Fruit fly (Drosophila melanogaster) whole organism, embryonic: ENCODE measurements around the gene CG34284.

Source experiments
- Awh ChIP-seq: fragments of 200-800 bp; sonication (Bioruptor generic); IDR thresholded peaks from 2 replicates; pipeline ENCODE4, ENCODE4 v1.3.6; 2022; ENCODE audit warnings: missing biosample characterization, missing genetic modification characterization
- C15 ChIP-seq: fragments of 200-800 bp; sonication (Bioruptor generic); IDR thresholded peaks from 3 replicates; pipeline ENCODE4 v1.3.6; 2022; ENCODE audit warnings: missing biosample characterization, missing genetic modification characterization
- CG1024 ChIP-seq: fragments of 200-800 bp; sonication (Bioruptor generic); IDR thresholded peaks from 2 replicates; pipeline ENCODE4 v1.3.6; 2022; ENCODE audit warnings: missing biosample characterization, missing genetic modification characterization
- CG10274 ChIP-seq: fragments of 200-800 bp; sonication (Bioruptor generic); optimal IDR thresholded peaks from 3 replicates; lab custom pipeline; 2017; ENCODE audit warnings: missing biosample characterization, mild to moderate bottlenecking, missing genetic modification characterization
- CG10959 ChIP-seq: fragments of 200-800 bp; sonication (Bioruptor generic); IDR thresholded peaks from 2 replicates; pipeline ENCODE4 v1.3.6; 2022; ENCODE audit warnings: missing biosample characterization, missing genetic modification characterization
- CG11456 ChIP-seq: fragments of 200-800 bp; sonication (Bioruptor generic); IDR thresholded peaks from 3 replicates; pipeline ENCODE4 v1.3.6; 2022; ENCODE audit warnings: missing biosample characterization, missing genetic modification characterization
- CG11723 ChIP-seq: fragments of 200-800 bp; sonication (Bioruptor generic); optimal IDR thresholded peaks from 2 replicates; lab custom pipeline; 2017; ENCODE audit warnings: missing biosample characterization, mild to moderate bottlenecking, missing genetic modification characterization
- CG12155 ChIP-seq: fragments of 200-800 bp; sonication (Bioruptor generic); optimal IDR thresholded peaks from 3 replicates; lab custom pipeline; 2016; ENCODE audit warnings: missing biosample characterization, missing genetic modification characterization
- CG14860 ChIP-seq: fragments of 200-800 bp; sonication (Bioruptor generic); IDR thresholded peaks from 3 replicates; pipeline ENCODE4 v1.3.6; 2022; ENCODE audit warnings: missing biosample characterization, missing genetic modification characterization; ENCODE audit not compliant: partially characterized antibody
- CG14965 ChIP-seq: fragments of 200-800 bp; sonication (Bioruptor generic); optimal IDR thresholded peaks from 2 replicates; lab custom pipeline; 2016; ENCODE audit warnings: missing biosample characterization, missing genetic modification characterization, borderline replicate concordance
- CG1647 ChIP-seq: fragments of 200-800 bp; sonication (Bioruptor generic); optimal IDR thresholded peaks from 3 replicates; lab custom pipeline; 2016; ENCODE audit warnings: missing biosample characterization, missing genetic modification characterization
- CG16815 ChIP-seq: fragments of 200-800 bp; sonication (Bioruptor generic); optimal IDR thresholded peaks from 3 replicates; lab custom pipeline; 2017; ENCODE audit warnings: missing biosample characterization, mild to moderate bottlenecking, missing genetic modification characterization
- CG18262 ChIP-seq: fragments of 200-800 bp; optimal IDR thresholded peaks from 3 replicates; lab custom pipeline; 2019; ENCODE audit warnings: missing biosample characterization, mild to moderate bottlenecking, missing genetic modification characterization, moderate library complexity
- CG18764 ChIP-seq: fragments of 200-800 bp; sonication (Bioruptor generic); optimal IDR thresholded peaks from 3 replicates; lab custom pipeline; 2016; ENCODE audit warnings: missing biosample characterization, missing genetic modification characterization
- CG2202 ChIP-seq: fragments of 200-800 bp; sonication (Bioruptor generic); optimal IDR thresholded peaks from 2 replicates; lab custom pipeline; 2018; ENCODE audit warnings: missing biosample characterization, mild to moderate bottlenecking, missing genetic modification characterization
- CG30020 ChIP-seq: fragments of 200-800 bp; optimal IDR thresholded peaks from 2 replicates; lab custom pipeline; 2019; ENCODE audit warnings: missing biosample characterization, mild to moderate bottlenecking, missing genetic modification characterization, moderate library complexity
- CG31224 ChIP-seq: fragments of 200-800 bp; sonication (Bioruptor generic); IDR thresholded peaks from 2 replicates; pipeline ENCODE4 v1.3.6; 2022; ENCODE audit warnings: missing biosample characterization, missing genetic modification characterization
- CG32772 ChIP-seq: fragments of 200-800 bp; sonication (Bioruptor generic); IDR thresholded peaks from 2 replicates; pipeline ENCODE4 v1.3.6; 2022; ENCODE audit warnings: missing biosample characterization, missing genetic modification characterization
- CG34376 ChIP-seq: fragments of 200-800 bp; sonication (Bioruptor generic); optimal IDR thresholded peaks from 2 replicates; lab custom pipeline; 2018; ENCODE audit warnings: missing biosample characterization, mild to moderate bottlenecking, missing genetic modification characterization
- CG3847 ChIP-seq: fragments of 200-800 bp; sonication (Bioruptor generic); IDR thresholded peaks from 2 replicates; pipeline ENCODE4 v1.3.6; 2022; ENCODE audit warnings: missing biosample characterization, missing genetic modification characterization
- CG4328 ChIP-seq: fragments of 200-800 bp; sonication (Bioruptor generic); optimal IDR thresholded peaks from 3 replicates; lab custom pipeline; 2017; ENCODE audit warnings: missing biosample characterization, missing genetic modification reagents, missing genetic modification characterization
- CG4617 ChIP-seq: fragments of 200-800 bp; sonication (Bioruptor generic); optimal IDR thresholded peaks from 3 replicates; lab custom pipeline; 2016; ENCODE audit warnings: missing biosample characterization, missing genetic modification characterization, borderline replicate concordance
- CG4730 ChIP-seq: fragments of 200-800 bp; sonication (Bioruptor generic); IDR thresholded peaks from 2 replicates; pipeline ENCODE4 v1.3.6; 2022; ENCODE audit warnings: missing biosample characterization, missing genetic modification characterization
- CG6254 ChIP-seq: fragments of 200-800 bp; sonication (Bioruptor generic); optimal IDR thresholded peaks from 3 replicates; lab custom pipeline; 2017; ENCODE audit warnings: mild to moderate bottlenecking, missing biosample characterization, missing genetic modification reagents, missing genetic modification characterization
- CG6813 ChIP-seq: fragments of 200-800 bp; sonication (Bioruptor generic); optimal IDR thresholded peaks from 2 replicates; lab custom pipeline; 2017; ENCODE audit warnings: missing biosample characterization, missing genetic modification characterization, mild to moderate bottlenecking, moderate library complexity, missing genetic modification reagents
- CG7745 ChIP-seq: fragments of 200-800 bp; sonication (Bioruptor generic); optimal IDR thresholded peaks from 2 replicates; lab custom pipeline; 2018; ENCODE audit warnings: missing biosample characterization, mild to moderate bottlenecking, missing genetic modification characterization, moderate library complexity
- CG9437 ChIP-seq: fragments of 200-800 bp; sonication (Bioruptor generic); optimal IDR thresholded peaks from 2 replicates; lab custom pipeline; 2018; ENCODE audit warnings: missing biosample characterization, mild to moderate bottlenecking, missing genetic modification characterization
- D19A ChIP-seq: fragments of 200-800 bp; optimal IDR thresholded peaks from 3 replicates; lab custom pipeline; 2019; ENCODE audit warnings: missing biosample characterization, mild to moderate bottlenecking, missing genetic modification characterization, moderate library complexity
- Dref ChIP-seq: fragments of 200-800 bp; sonication (Bioruptor generic); IDR thresholded peaks from 2 replicates; pipeline ENCODE4 v1.3.6; 2022; ENCODE audit warnings: missing biosample characterization, missing genetic modification characterization
- HLH3B ChIP-seq: fragments of 200-800 bp; sonication (Bioruptor generic); IDR thresholded peaks from 2 replicates; pipeline ENCODE4 v1.3.6; 2022; ENCODE audit warnings: missing biosample characterization, missing genetic modification characterization
- Hr39 ChIP-seq: fragments of >200 bp; optimal IDR thresholded peaks from 2 replicates; lab custom pipeline; 2017
- Myb ChIP-seq: fragments of 200-800 bp; sonication (Bioruptor generic); optimal IDR thresholded peaks from 2 replicates; lab custom pipeline; 2016; ENCODE audit warnings: missing biosample characterization, missing genetic modification characterization
- NC2β ChIP-seq: fragments of 200-800 bp; sonication (Bioruptor generic); optimal IDR thresholded peaks from 2 replicates; lab custom pipeline; 2016; ENCODE audit warnings: missing biosample characterization, missing genetic modification characterization
- Ravus ChIP-seq: fragments of 200-800 bp; sonication (Bioruptor generic); IDR thresholded peaks from 2 replicates; pipeline ENCODE4 v1.3.6; 2022; ENCODE audit warnings: missing biosample characterization, missing genetic modification characterization
- Rx ChIP-seq: fragments of 200-800 bp; sonication (Bioruptor generic); IDR thresholded peaks from 2 replicates; pipeline ENCODE4 v1.3.6; 2022; ENCODE audit warnings: missing biosample characterization, missing genetic modification characterization
- ab ChIP-seq: fragments of 200-800 bp; sonication (Bioruptor generic); optimal IDR thresholded peaks from 2 replicates; lab custom pipeline; 2016; ENCODE audit warnings: missing biosample characterization, missing genetic modification characterization
- crc ChIP-seq: fragments of 200-800 bp; sonication (Bioruptor generic); optimal IDR thresholded peaks from 2 replicates; lab custom pipeline; 2016; ENCODE audit warnings: missing biosample characterization, missing genetic modification characterization
- crp ChIP-seq, 2 experiments: fragments of 200-800 bp; sonication (Bioruptor generic); optimal IDR thresholded peaks; 2 replicates in 1 of 2; 3 replicates in 1 of 2; lab custom pipeline; 2017; ENCODE audit warnings: missing biosample characterization in 2 of 2, missing genetic modification characterization in 2 of 2, mild to moderate bottlenecking in 1 of 2, moderate library complexity in 1 of 2
- gcm2 ChIP-seq: fragments of 200-800 bp; sonication (Bioruptor generic); optimal IDR thresholded peaks from 2 replicates; lab custom pipeline; 2016; ENCODE audit warnings: missing biosample characterization, missing genetic modification characterization
- hb ChIP-seq: fragments of 200-800 bp; sonication (Bioruptor generic); IDR thresholded peaks from 3 replicates; pipeline ENCODE4 v1.3.6; 2022; ENCODE audit warnings: missing biosample characterization, missing genetic modification characterization; ENCODE audit not compliant: partially characterized antibody
- inv ChIP-seq: fragments of 200-800 bp; sonication (Bioruptor generic); IDR thresholded peaks from 2 replicates; pipeline ENCODE4 v1.3.6; 2022; ENCODE audit warnings: missing biosample characterization, missing genetic modification characterization; ENCODE audit not compliant: partially characterized antibody
- lmd ChIP-seq: fragments of 200-800 bp; sonication (Bioruptor generic); IDR thresholded peaks from 2 replicates; pipeline ENCODE4 v1.3.6; 2022; ENCODE audit warnings: missing biosample characterization, missing genetic modification characterization
- lola ChIP-seq, 3 experiments: fragments of >200 bp in 2 of 3; fragments of 200-800 bp in 1 of 3; sonication (Bioruptor generic) in 1 of 3; optimal IDR thresholded peaks; 2 replicates each; lab custom pipeline; 2017 to 2019; ENCODE audit warnings: missing biosample characterization in 3 of 3, missing genetic modification characterization in 3 of 3, mild to moderate bottlenecking in 1 of 3, moderate library complexity in 1 of 3
- mirr ChIP-seq: fragments of 200-800 bp; sonication (Bioruptor generic); optimal IDR thresholded peaks from 3 replicates; lab custom pipeline; 2018; ENCODE audit warnings: missing biosample characterization, mild to moderate bottlenecking, missing genetic modification characterization
- oc ChIP-seq: fragments of 200-800 bp; sonication (Bioruptor generic); optimal IDR thresholded peaks from 2 replicates; lab custom pipeline; 2018; ENCODE audit warnings: missing biosample characterization, mild to moderate bottlenecking, missing genetic modification characterization, moderate library complexity
- pzg ChIP-seq: fragments of 200-800 bp; sonication (Bioruptor generic); optimal IDR thresholded peaks from 3 replicates; lab custom pipeline; 2018; ENCODE audit warnings: missing biosample characterization, mild to moderate bottlenecking, missing genetic modification characterization, moderate library complexity
- sob ChIP-seq: fragments of 200-800 bp; sonication (Bioruptor generic); IDR thresholded peaks from 2 replicates; pipeline ENCODE4 v1.3.6; 2022; ENCODE audit warnings: missing biosample characterization, missing genetic modification characterization
- tx ChIP-seq: fragments of 200-800 bp; sonication (Bioruptor generic); optimal IDR thresholded peaks from 2 replicates; lab custom pipeline; 2016; ENCODE audit warnings: missing biosample characterization, missing genetic modification characterization
- vnd ChIP-seq: fragments of 200-800 bp; sonication (Bioruptor generic); IDR thresholded peaks from 3 replicates; pipeline ENCODE4 v1.3.6; 2022; ENCODE audit warnings: missing biosample characterization, missing genetic modification characterization; ENCODE audit not compliant: partially characterized antibody
- wdn ChIP-seq: fragments of 200-800 bp; sonication (Bioruptor generic); IDR thresholded peaks from 2 replicates; pipeline ENCODE4 v1.3.6; 2022; ENCODE audit warnings: missing biosample characterization, missing genetic modification characterization
- zf30C ChIP-seq: fragments of 200-800 bp; sonication (Bioruptor generic); optimal IDR thresholded peaks from 3 replicates; lab custom pipeline; 2018; ENCODE audit warnings: missing biosample characterization, mild to moderate bottlenecking, missing genetic modification characterization

CG34284 gene

dm6 chr3R:18918872-18919339 lies 16.2 kb upstream of the CG34284 start (continued):
- TF ChIP-seq CG31224 (GFP tag; lab: Robert Waterston, UW) (no peak), CG11456 (GFP tag; lab: Robert Waterston, UW) (no peak), CG7745 (tag; lab: Kevin White, UChicago) (no peak), CG12155 (GFP tag; lab: Kevin White, UChicago) (no peak), NC2β (GFP tag; lab: Kevin White, UChicago) (no peak), CG9437 (GFP tag; lab: Kevin White, UChicago) (no peak), wdn (GFP tag; lab: Robert Waterston, UW) (peak; percentile 30; the same call in 1 of the 2 replicates), CG6254 (no peak), C15 (GFP tag; lab: Robert Waterston, UW) (no peak), HLH3B (GFP tag; lab: Robert Waterston, UW) (no peak), gcm2 (GFP tag; lab: Kevin White, UChicago) (no peak), CG18764 (GFP tag; lab: Kevin White, UChicago) (no peak), CG16815 (GFP tag; lab: Kevin White, UChicago) (no peak), CG1024 (GFP tag; lab: Robert Waterston, UW) (no peak), ab (GFP tag; lab: Kevin White, UChicago) (no peak), lmd (GFP tag; lab: Robert Waterston, UW) (no peak), CG11723 (GFP tag; lab: Kevin White, UChicago) (no peak), CG4617 (no peak), CG32772 (GFP tag; lab: Robert Waterston, UW) (peak; percentile 51; the same call in 1 of the 2 replicates), Awh (GFP tag; lab: Robert Waterston, UW) (peak; percentile 62; the same call in 1 of the 2 replicates), CG4328 (peak; percentile 44), oc (no peak), Ravus (GFP tag; lab: Robert Waterston, UW) (no peak), CG14860 (GFP tag; lab: Robert Waterston, UW) (no peak), Myb (GFP tag; lab: Kevin White, UChicago) (no peak), crc (GFP tag; lab: Kevin White, UChicago) (no peak), hb (GFP tag; lab: Robert Waterston, UW) (no peak), CG10959 (GFP tag; lab: Robert Waterston, UW) (no peak), Dref (GFP tag; lab: Robert Waterston, UW) (no peak), CG6813 (GFP tag; lab: Kevin White, UChicago) (peak; percentile 8), Hr39 (lab: Kevin White, UChicago) (no peak), zf30C (no peak), CG2202 (tag; lab: Kevin White, UChicago) (no peak), CG4730 (GFP tag; lab: Robert Waterston, UW) (no peak), pzg (no peak), mirr (GFP tag; lab: Kevin White, UChicago) (peak; percentile 99), CG3847 (no peak), CG18262 (tag; lab: Kevin White, UChicago) (no peak), vnd (GFP tag; lab: Robert Waterston, UW) (no peak), sob (0 out of 2 replicates have a peak, but pooled peaks have one; percentile 13), CG10274 (no peak), CG30020 (tag; lab: Kevin White, UChicago) (no peak), tx (GFP tag; lab: Kevin White, UChicago) (peak; percentile 12), lola (GFP tag; optimal IDR thresholded peaks at IDR 0.05; lab: Kevin White, UChicago) (no peak), D19A (tag; lab: Kevin White, UChicago) (no peak), CG14965 (GFP tag; lab: Kevin White, UChicago) (no peak), inv (GFP tag; lab: Robert Waterston, UW) (no peak; the same call in 1 of the 2 replicates), crp (GFP tag; optimal IDR thresholded peaks at IDR 0.05; lab: Kevin White, UChicago) (peak in 1 of 2 experiments; percentile 39), CG1647 (GFP tag; lab: Kevin White, UChicago) (no peak), CG34376 (GFP tag; lab: Kevin White, UChicago) (peak; percentile 97), Rx (GFP tag; lab: Robert Waterston, UW) (no peak)
